Worm (Caenorhabditis elegans): ENCODE results near the gene lys-8.

Gene lys-8

ce11 chrII:5578035-5578434, 7.9 kb upstream of the lys-8 start, which contains the start of gene T25E4.1:
Gene T25E4.1 (plus strand): TSS chrII:5578335.
- no peak for TF ChIP-seq nhr-23 (tag; optimal IDR thresholded peaks at IDR 0.05)
- no peak for TF ChIP-seq ceh-9 (tag; optimal IDR thresholded peaks at IDR 0.05)
- no peak for TF ChIP-seq ceh-28 (tag; optimal IDR thresholded peaks at IDR 0.05)
- TF ChIP-seq nhr-25 (tag; optimal IDR thresholded peaks at IDR 0.05) = no peak
- no peak for TF ChIP-seq ztf-11 (tag; optimal IDR thresholded peaks at IDR 0.05)
- TF ChIP-seq fkh-10 (GFP tag; optimal IDR thresholded peaks at IDR 0.05) = no peak
- no peak for TF ChIP-seq nhr-28 (tag; optimal IDR thresholded peaks at IDR 0.05)
- no peak for TF ChIP-seq fkh-2 (tag; optimal IDR thresholded peaks at IDR 0.05)
- TF ChIP-seq mdl-1 (tag; optimal IDR thresholded peaks at IDR 0.05) = no peak

ce11 chrII:5578714-5579113, 7.3 kb upstream of the lys-8 start:
- TF ChIP-seq pqm-1 (tag; optimal IDR thresholded peaks at IDR 0.05) (no peak), jun-1 (tag; optimal IDR thresholded peaks at IDR 0.05) (no peak), ceh-16 (tag; optimal IDR thresholded peaks at IDR 0.05) (no peak), nhr-67 (tag; optimal IDR thresholded peaks at IDR 0.05) (no peak), R02D3.7 (tag; optimal IDR thresholded peaks at IDR 0.05) (no peak), pha-4 (tag; optimal IDR thresholded peaks at IDR 0.05) (no peak), nhr-12 (tag; optimal IDR thresholded peaks at IDR 0.05) (no peak), snpc-4 (tag; optimal IDR thresholded peaks at IDR 0.05) (no peak), elt-3 (tag; optimal IDR thresholded peaks at IDR 0.05) (no peak), ceh-28 (tag; optimal IDR thresholded peaks at IDR 0.05) (no peak), nhr-76 (tag; optimal IDR thresholded peaks at IDR 0.05) (no peak), lin-15B (tag; optimal IDR thresholded peaks at IDR 0.05) (no peak), nhr-43 (tag; optimal IDR thresholded peaks at IDR 0.05; ENCODE audit: poor library complexity, severe bottlenecking) (no peak), nhr-23 (tag; optimal IDR thresholded peaks at IDR 0.05) (no peak), skn-1 (tag; optimal IDR thresholded peaks at IDR 0.05) (no peak), fkh-10 (GFP tag; optimal IDR thresholded peaks at IDR 0.05) (no peak), nhr-11 (tag; optimal IDR thresholded peaks at IDR 0.05) (no peak), fos-1 (tag; optimal IDR thresholded peaks at IDR 0.05) (no peak), mdl-1 (tag; optimal IDR thresholded peaks at IDR 0.05) (no peak), mml-1 (tag; optimal IDR thresholded peaks at IDR 0.05) (no peak)

- TF ChIP-seq ama-1 (optimal IDR thresholded peaks at IDR 0.05) (no peak), pha-4 (tag; optimal IDR thresholded peaks at IDR 0.05) (peak; percentile 58)
These were observed 6.7 kb upstream of the lys-8 start for ce11 chrII:5579236-5579635.

- TF ChIP-seq nhr-28 (tag; optimal IDR thresholded peaks at IDR 0.05) = no peak
- TF ChIP-seq hmg-11 (tag; optimal IDR thresholded peaks at IDR 0.05) = no peak
- TF ChIP-seq nfya-1 (tag; optimal IDR thresholded peaks at IDR 0.05; ENCODE audit: insufficient read depth) = no peak
- no peak for TF ChIP-seq mdl-1 (tag; optimal IDR thresholded peaks at IDR 0.05)
- TF ChIP-seq aly-2 (tag; optimal IDR thresholded peaks at IDR 0.05) = no peak
These were observed 3.7 kb upstream of the lys-8 start, which contains the start of gene T25E4.2 for ce11 chrII:5582309-5582708. Gene T25E4.2 (minus strand): TSS chrII:5582409.

ce11 chrII:5587794-5588193, 1.8 kb downstream of the lys-8 start:
- no peak for TF ChIP-seq elt-3 (tag; optimal IDR thresholded peaks at IDR 0.05)

- TF ChIP-seq ztf-11 (tag; optimal IDR thresholded peaks at IDR 0.05) = no peak
- TF ChIP-seq nhr-76 (tag; optimal IDR thresholded peaks at IDR 0.05) = no peak
- peak; percentile 5 for TF ChIP-seq elt-2 (tag; optimal IDR thresholded peaks at IDR 0.05)
- TF ChIP-seq ceh-16 (tag; optimal IDR thresholded peaks at IDR 0.05) = no peak
These were observed 3.7 kb downstream of the lys-8 start, which contains the start of gene C17G10.13 for ce11 chrII:5589690-5590089. Gene C17G10.13 (minus strand): TSS chrII:5589790.

- TF ChIP-seq lin-39 (tag; optimal IDR thresholded peaks at IDR 0.05) (no peak), pha-4 (tag; optimal IDR thresholded peaks at IDR 0.05) (no peak), sea-2 (GFP tag; optimal IDR thresholded peaks at IDR 0.05) (no peak), unc-39 (tag; optimal IDR thresholded peaks at IDR 0.05) (no peak), elt-3 (tag; optimal IDR thresholded peaks at IDR 0.05) (no peak), egl-27 (tag; optimal IDR thresholded peaks at IDR 0.05) (no peak), pqm-1 (tag; optimal IDR thresholded peaks at IDR 0.05) (no peak), nhr-237 (tag; optimal IDR thresholded peaks at IDR 0.05) (no peak), elt-1 (tag; optimal IDR thresholded peaks at IDR 0.05) (no peak), nfya-1 (tag; optimal IDR thresholded peaks at IDR 0.05; ENCODE audit: insufficient read depth) (no peak), lin-15B (tag; optimal IDR thresholded peaks at IDR 0.05) (no peak)
These were observed 5.6 kb downstream of the lys-8 start for ce11 chrII:5591558-5591957.
